Fruit fly (Drosophila melanogaster) whole organism: Measurements from ENCODE around the gene CG7299.

Experiments used
- CG8478 ChIP-seq: fragments of >200 bp; optimal IDR thresholded peaks from 2 replicates; lab custom pipeline; 2018; ENCODE audit warnings: inconsistent platforms
- Dll ChIP-seq: fragments of >200 bp; optimal IDR thresholded peaks from 2 replicates; lab custom pipeline; 2017
- psq ChIP-seq: fragments of >200 bp; optimal IDR thresholded peaks from 2 replicates; lab custom pipeline; 2017

- no peak for TF ChIP-seq psq (lab: Kevin White, UChicago)
- TF ChIP-seq CG8478 = no peak
- TF ChIP-seq Dll (lab: Kevin White, UChicago) = no peak
Observed at dm6 chr2L:10732343-10732808, 48.2 kb upstream of the CG7299 start, which contains the start of the genes EMC3 and Dpy-30L1.
